Worm (Caenorhabditis elegans): ENCODE measurements around the gene osm-5.

Gene osm-5

ce11 chrX:2966252-2966651, 17.8 kb upstream of the osm-5 start:
- no peak for TF ChIP-seq sup-37 (GFP tag; optimal IDR thresholded peaks at IDR 0.05)
- TF ChIP-seq nhr-71 (tag; optimal IDR thresholded peaks at IDR 0.05): no peak
- TF ChIP-seq ama-1 (optimal IDR thresholded peaks at IDR 0.05): no peak
- no peak for TF ChIP-seq zag-1 (tag; optimal IDR thresholded peaks at IDR 0.05)
- no peak for TF ChIP-seq C04F5.9 (tag; optimal IDR thresholded peaks at IDR 0.05)
- no peak for TF ChIP-seq fkh-8 (tag; optimal IDR thresholded peaks at IDR 0.05)
- TF ChIP-seq fos-1 (tag; optimal IDR thresholded peaks at IDR 0.05): no peak
- TF ChIP-seq nhr-28 (tag; optimal IDR thresholded peaks at IDR 0.05): no peak
- no peak for TF ChIP-seq aly-2 (tag; optimal IDR thresholded peaks at IDR 0.05)
- no peak for TF ChIP-seq rnt-1 (tag; optimal IDR thresholded peaks at IDR 0.05)
- TF ChIP-seq sptf-1 (tag; optimal IDR thresholded peaks at IDR 0.05): no peak
- TF ChIP-seq ceh-82 (tag; optimal IDR thresholded peaks at IDR 0.05): no peak
- TF ChIP-seq C34B4.2 (tag; optimal IDR thresholded peaks at IDR 0.05): no peak

ce11 chrX:2969447-2969989, 14.5 kb upstream of the osm-5 start:
- TF ChIP-seq egl-27 (tag; optimal IDR thresholded peaks at IDR 0.05): no peak
- no peak for TF ChIP-seq C34B4.2 (tag; optimal IDR thresholded peaks at IDR 0.05)
- no peak for TF ChIP-seq nhr-85 (tag)
- no peak for TF ChIP-seq efl-1 (optimal IDR thresholded peaks at IDR 0.05)
- no peak for TF ChIP-seq efl-1 (GFP tag; optimal IDR thresholded peaks at IDR 0.05 in 1 of 2)
- TF ChIP-seq snu-23 (GFP tag; optimal IDR thresholded peaks at IDR 0.05): no peak
- TF ChIP-seq aly-2 (tag; optimal IDR thresholded peaks at IDR 0.05): no peak
- no peak for TF ChIP-seq ceh-90 (tag; optimal IDR thresholded peaks at IDR 0.05)
- TF ChIP-seq Y116A8C.19 (tag; optimal IDR thresholded peaks at IDR 0.05; ENCODE audit: borderline replicate concordance): no peak

ce11 chrX:2970212-2970611, 13.9 kb upstream of the osm-5 start:
- peak; percentile 16 for TF ChIP-seq nhr-71 (tag; optimal IDR thresholded peaks at IDR 0.05)
- peak in 1 of 2 experiments; percentile 43 for TF ChIP-seq lin-35 (GFP tag; optimal IDR thresholded peaks at IDR 0.05)
- no peak for TF ChIP-seq unc-62 (GFP tag; optimal IDR thresholded peaks at IDR 0.05)

ce11 chrX:2970804-2971395, 13.2 kb upstream of the osm-5 start:
- no peak for TF ChIP-seq unc-86 (tag; optimal IDR thresholded peaks at IDR 0.05)
- TF ChIP-seq efl-1 (optimal IDR thresholded peaks at IDR 0.05): no peak
- peak in 1 of 2 experiments; percentile 52 for TF ChIP-seq efl-1 (GFP tag; optimal IDR thresholded peaks at IDR 0.05 in 1 of 2)

- peak; percentile 71 for TF ChIP-seq nhr-85 (tag)
- peak; percentile 67 for TF ChIP-seq ztf-4 (tag; optimal IDR thresholded peaks at IDR 0.05)
- no peak for TF ChIP-seq nhr-90 (tag; optimal IDR thresholded peaks at IDR 0.05; ENCODE audit: poor library complexity)
- peak; percentile 58 for TF ChIP-seq lsy-2 (tag; optimal IDR thresholded peaks at IDR 0.05)
- TF ChIP-seq elt-2 (tag; optimal IDR thresholded peaks at IDR 0.05): peak; percentile 25
- TF ChIP-seq lin-15B (tag; optimal IDR thresholded peaks at IDR 0.05): no peak
- peak in 1 of 2 experiments; percentile 95 for TF ChIP-seq mdl-1 (tag; optimal IDR thresholded peaks at IDR 0.05)
- no peak for TF ChIP-seq unc-30 (tag; optimal IDR thresholded peaks at IDR 0.05)
- no peak for TF ChIP-seq Y116A8C.19 (tag; optimal IDR thresholded peaks at IDR 0.05; ENCODE audit: borderline replicate concordance)
- no peak for TF ChIP-seq ceh-8 (GFP tag; optimal IDR thresholded peaks at IDR 0.05)
- peak; percentile 39 for TF ChIP-seq unc-130 (tag; optimal IDR thresholded peaks at IDR 0.05)
- peak; percentile 76 for TF ChIP-seq rnt-1 (tag; optimal IDR thresholded peaks at IDR 0.05)
- no peak for TF ChIP-seq sup-37 (GFP tag; optimal IDR thresholded peaks at IDR 0.05)
- no peak for TF ChIP-seq C34B4.2 (tag; optimal IDR thresholded peaks at IDR 0.05)
- peak; percentile 59 for TF ChIP-seq nhr-11 (tag; optimal IDR thresholded peaks at IDR 0.05)
- TF ChIP-seq grh-1 (GFP tag; IDR thresholded peaks at IDR 0.05): no peak
- TF ChIP-seq snu-23 (GFP tag; optimal IDR thresholded peaks at IDR 0.05): peak; percentile 79
- no peak for TF ChIP-seq ceh-63 (GFP tag; optimal IDR thresholded peaks at IDR 0.05)
- no peak for TF ChIP-seq blmp-1 (tag; optimal IDR thresholded peaks at IDR 0.05)
- TF ChIP-seq lin-35 (GFP tag; optimal IDR thresholded peaks at IDR 0.05): peak; percentile 34 to 82
- TF ChIP-seq C16A3.4 (tag; optimal IDR thresholded peaks at IDR 0.05): peak; percentile 46
- no peak for TF ChIP-seq ces-1 (GFP tag; optimal IDR thresholded peaks at IDR 0.05)
- no peak for TF ChIP-seq ztf-11 (tag; optimal IDR thresholded peaks at IDR 0.05)
- TF ChIP-seq sptf-1 (tag; optimal IDR thresholded peaks at IDR 0.05): no peak
- no peak for TF ChIP-seq hpl-2 (GFP tag; optimal IDR thresholded peaks at IDR 0.05)
- no peak for TF ChIP-seq aly-2 (tag; optimal IDR thresholded peaks at IDR 0.05)
- peak; percentile 59 for TF ChIP-seq swsn-7 (tag; optimal IDR thresholded peaks at IDR 0.05)
- peak; percentile 76 for TF ChIP-seq unc-86 (tag; optimal IDR thresholded peaks at IDR 0.05)
- no peak for TF ChIP-seq pqm-1 (tag; optimal IDR thresholded peaks at IDR 0.05)
- TF ChIP-seq pag-3 (tag; optimal IDR thresholded peaks at IDR 0.05; ENCODE audit: borderline replicate concordance, insufficient read depth): no peak
Observed at ce11 chrX:2971542-2971988, 12.5 kb upstream of the osm-5 start.

All from whole organism, L1 larva.